Fruit fly (Drosophila melanogaster): ENCODE data around the gene PpD3.

PpD3 gene

dm6 chr3R:9759360-9760191 lies 11.9 kb downstream of the PpD3 start, which contains the start of gene Mpi (continued):
- TF ChIP-seq CG1832 (GFP tag; optimal IDR thresholded peaks at IDR 0.05): no peak
- no peak for TF ChIP-seq yki (optimal IDR thresholded peaks at IDR 0.05)
- TF ChIP-seq CG2712 (tag; optimal IDR thresholded peaks at IDR 0.05): no peak
- TF ChIP-seq gsb (GFP tag; IDR thresholded peaks at IDR 0.05): no peak
- TF ChIP-seq NC2α (GFP tag; optimal IDR thresholded peaks at IDR 0.05): no peak
- TF ChIP-seq chif (GFP tag; optimal IDR thresholded peaks at IDR 0.05): no peak
- TF ChIP-seq psq (GFP tag; optimal IDR thresholded peaks at IDR 0.05): no peak
- no peak for TF ChIP-seq CG33213 (GFP tag; optimal IDR thresholded peaks at IDR 0.05)
- peak; percentile 69 for TF ChIP-seq CG13287 (GFP tag; IDR thresholded peaks at IDR 0.05; ENCODE audit: partially characterized antibody)
- peak; percentile 16; the same call in 1 of the 2 replicates for TF ChIP-seq ssp (GFP tag; IDR thresholded peaks at IDR 0.05)
- TF ChIP-seq pfk (GFP tag; optimal IDR thresholded peaks at IDR 0.05): no peak
- TF ChIP-seq CG6272 (GFP tag; IDR thresholded peaks at IDR 0.05): no peak
- TF ChIP-seq twi (tag; optimal IDR thresholded peaks at IDR 0.05): no peak
- peak; percentile 36 for TF ChIP-seq CG12299 (tag; optimal IDR thresholded peaks at IDR 0.05)
- TF ChIP-seq exex (tag; optimal IDR thresholded peaks at IDR 0.05): no peak
- TF ChIP-seq insv (GFP tag; optimal IDR thresholded peaks at IDR 0.05): no peak
- no peak for TF ChIP-seq slou (GFP tag; optimal IDR thresholded peaks at IDR 0.05)
- no peak for TF ChIP-seq GATAe (GFP tag; conservative IDR thresholded peaks at IDR 0.05)
- peak; percentile 48 for TF ChIP-seq CG10267 (tag; optimal IDR thresholded peaks at IDR 0.05)
- no peak for TF ChIP-seq jumu (GFP tag; optimal IDR thresholded peaks at IDR 0.05)
- no peak for TF ChIP-seq CG9215 (GFP tag; IDR thresholded peaks at IDR 0.05)
- no peak for TF ChIP-seq wdn (GFP tag; IDR thresholded peaks at IDR 0.05)
- peak; percentile 36 for TF ChIP-seq B-H2 (GFP tag; optimal IDR thresholded peaks at IDR 0.05)
- peak; percentile 44 for TF ChIP-seq CG10979 (tag; optimal IDR thresholded peaks at IDR 0.05)
- TF ChIP-seq CG17328 (GFP tag; IDR thresholded peaks at IDR 0.05): 0 out of 2 replicates have a peak, but pooled peaks have one; percentile 12
- peak; percentile 34 for TF ChIP-seq CG15696 (tag; optimal IDR thresholded peaks at IDR 0.05)
- TF ChIP-seq CG11085 (GFP tag; IDR thresholded peaks at IDR 0.05): no peak
- peak; percentile 29 for TF ChIP-seq CG13296 (GFP tag; optimal IDR thresholded peaks at IDR 0.05)
- TF ChIP-seq CG18011 (GFP tag; optimal IDR thresholded peaks at IDR 0.05): no peak
- no peak for TF ChIP-seq grau (tag; optimal IDR thresholded peaks at IDR 0.05)
- no peak for TF ChIP-seq PHDP (tag; optimal IDR thresholded peaks at IDR 0.05)
- TF ChIP-seq HLH54F (GFP tag; optimal IDR thresholded peaks at IDR 0.05): no peak
- no peak for TF ChIP-seq ttk (GFP tag; IDR thresholded peaks at IDR 0.05)
- TF ChIP-seq CG7928 (GFP tag; optimal IDR thresholded peaks at IDR 0.05): no peak
- TF ChIP-seq Blimp-1 (GFP tag; optimal IDR thresholded peaks at IDR 0.05): no peak
- no peak for TF ChIP-seq CG4854 (GFP tag; optimal IDR thresholded peaks at IDR 0.05)
- peak; percentile 53 for TF ChIP-seq vvl (GFP tag; IDR thresholded peaks at IDR 0.05)
- TF ChIP-seq Ets97D (GFP tag; optimal IDR thresholded peaks at IDR 0.05): no peak
- no peak for TF ChIP-seq CG31365 (tag; optimal IDR thresholded peaks at IDR 0.05)
- TF ChIP-seq MESR4 (GFP tag; optimal IDR thresholded peaks at IDR 0.05): peak; percentile 83
- TF ChIP-seq CG11696 (GFP tag; IDR thresholded peaks at IDR 0.05): no peak
- TF ChIP-seq sd (tag; optimal IDR thresholded peaks at IDR 0.05): no peak
- no peak for TF ChIP-seq abd-A (tag; optimal IDR thresholded peaks at IDR 0.05)
- no peak for TF ChIP-seq eyg (GFP tag; optimal IDR thresholded peaks at IDR 0.05)
- TF ChIP-seq Hmr (GFP tag; optimal IDR thresholded peaks at IDR 0.05): no peak
- no peak for TF ChIP-seq trh (GFP tag; optimal IDR thresholded peaks at IDR 0.05)
- TF ChIP-seq Dll (GFP tag; IDR thresholded peaks at IDR 0.05; ENCODE audit: partially characterized antibody): peak; percentile 67
- TF ChIP-seq ab (GFP tag; optimal IDR thresholded peaks at IDR 0.05): no peak
- TF ChIP-seq fd3F (GFP tag; optimal IDR thresholded peaks at IDR 0.05): peak; percentile 2
- no peak; the same call in 1 of the 2 replicates for TF ChIP-seq seq (GFP tag; IDR thresholded peaks at IDR 0.05)

Data from whole organism, embryonic.